Fruit fly (Drosophila melanogaster): Measurements from ENCODE around the gene CG31213.

The CG31213 gene

dm6 chr3R:20027841-20028240 lies 55.1 kb downstream of the CG31213 start, which contains the start of the genes CG4424 and CG4854:
CG4424 (minus strand) TSS chr3R:20028040.
CG4854 (plus strand) TSS chr3R:20028058.
- TF ChIP-seq cnc (optimal IDR thresholded peaks at IDR 0.05) (no peak), pad (GFP tag; optimal IDR thresholded peaks at IDR 0.05) (no peak), tj (GFP tag; optimal IDR thresholded peaks at IDR 0.05) (no peak), ovo (GFP tag; optimal IDR thresholded peaks at IDR 0.05) (no peak), CG11617 (GFP tag; optimal IDR thresholded peaks at IDR 0.05) (no peak), Mnt (GFP tag; optimal IDR thresholded peaks at IDR 0.05) (no peak)

Data from whole organism, adult.